Worm (Caenorhabditis elegans): ENCODE measurements around the gene pkg-2.
A peak's percentile ranks its signal among the peaks of the same experiment; 100 is the strongest.

ce11 chrIV:8587605-8588004 lies 66.9 kb downstream of the pkg-2 start:
- TF ChIP-seq mdl-1 (tag; optimal IDR thresholded peaks at IDR 0.05) (no peak), lsy-2 (tag; optimal IDR thresholded peaks at IDR 0.05) (peak in 1 of 2 experiments; percentile 7), F16B12.6 (tag; optimal IDR thresholded peaks at IDR 0.05) (no peak), nhr-237 (tag; optimal IDR thresholded peaks at IDR 0.05) (no peak), swsn-7 (tag; optimal IDR thresholded peaks at IDR 0.05) (no peak), nhr-11 (tag; optimal IDR thresholded peaks at IDR 0.05) (no peak), lin-39 (tag; optimal IDR thresholded peaks at IDR 0.05) (no peak), jun-1 (tag; optimal IDR thresholded peaks at IDR 0.05) (no peak), sptf-1 (tag; optimal IDR thresholded peaks at IDR 0.05) (no peak), nhr-12 (tag; optimal IDR thresholded peaks at IDR 0.05) (no peak), nhr-77 (tag; optimal IDR thresholded peaks at IDR 0.05) (no peak)

All from whole organism, L1 larva.